Fruit fly (Drosophila melanogaster) whole organism, embryonic: ENCODE results near the gene pbl.

Source experiments
- Adf1 ChIP-seq: fragments of 200-800 bp; sonication (Bioruptor generic); IDR thresholded peaks from 2 replicates; pipeline ENCODE4 v1.3.6; 2022; ENCODE audit warnings: missing biosample characterization, missing genetic modification characterization
- Awh ChIP-seq: fragments of 200-800 bp; sonication (Bioruptor generic); IDR thresholded peaks from 2 replicates; pipeline ENCODE4, ENCODE4 v1.3.6; 2022; ENCODE audit warnings: missing biosample characterization, missing genetic modification characterization
- CG1024 ChIP-seq: fragments of 200-800 bp; sonication (Bioruptor generic); IDR thresholded peaks from 2 replicates; pipeline ENCODE4 v1.3.6; 2022; ENCODE audit warnings: missing biosample characterization, missing genetic modification characterization
- CG7556 ChIP-seq: fragments of 200-800 bp; sonication (Bioruptor generic); optimal IDR thresholded peaks from 2 replicates; lab custom pipeline; 2017; ENCODE audit warnings: missing biosample characterization, mild to moderate bottlenecking, missing genetic modification characterization
- CG9609 ChIP-seq: fragments of 200-800 bp; sonication (Bioruptor generic); optimal IDR thresholded peaks from 3 replicates; lab custom pipeline; 2016; ENCODE audit warnings: missing biosample characterization, missing genetic modification characterization
- caup ChIP-seq: fragments of 200-800 bp; sonication (Bioruptor generic); optimal IDR thresholded peaks from 3 replicates; lab custom pipeline; 2017; ENCODE audit warnings: missing biosample characterization, mild to moderate bottlenecking, missing genetic modification characterization, moderate library complexity; ENCODE audit not compliant: severe bottlenecking
- fu2 ChIP-seq: fragments of 200-800 bp; sonication (Bioruptor generic); optimal IDR thresholded peaks from 2 replicates; lab custom pipeline; 2016; ENCODE audit warnings: missing biosample characterization, missing genetic modification characterization
- lilli ChIP-seq: fragments of 200-800 bp; sonication (Bioruptor generic); optimal IDR thresholded peaks from 3 replicates; lab custom pipeline; 2016; ENCODE audit warnings: missing biosample characterization, missing genetic modification characterization

DNA sequence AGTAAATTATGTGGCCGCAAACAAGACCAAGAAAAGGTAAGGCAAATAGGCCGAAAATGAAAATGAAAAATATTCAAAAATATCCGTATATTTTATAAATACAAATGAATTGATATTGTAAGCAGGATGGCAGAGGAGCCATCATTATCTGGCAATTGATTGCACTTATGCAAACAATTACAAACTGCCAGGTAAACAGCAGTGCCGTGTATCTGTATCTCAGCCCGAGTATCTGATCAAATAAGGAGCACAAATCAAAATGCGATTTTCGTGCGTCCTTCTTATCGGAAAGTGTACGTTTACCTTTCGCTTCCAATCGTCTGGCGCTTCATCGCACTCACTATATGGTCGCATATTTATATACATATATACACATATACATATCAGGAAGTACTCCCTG is 31.3 kb upstream of the pbl start:
- TF ChIP-seq caup (GFP tag; lab: Kevin White, UChicago) (no peak), fu2 (no peak), CG9609 (GFP tag; lab: Kevin White, UChicago) (no peak), CG1024 (GFP tag; lab: Robert Waterston, UW) (no peak), CG7556 (GFP tag; lab: Kevin White, UChicago) (no peak), lilli (GFP tag; lab: Kevin White, UChicago) (no peak), Adf1 (no peak), Awh (no peak)
